Worm (Caenorhabditis elegans): ENCODE measurements around the gene nhr-4.

nhr-4 gene

ce11 chrIV:9872786-9873185 is 6.3 kb upstream of the nhr-4 start:
- TF ChIP-seq mbf-1 (tag; optimal IDR thresholded peaks at IDR 0.05) (no peak), lin-39 (tag; optimal IDR thresholded peaks at IDR 0.05) (no peak), nhr-25 (tag; optimal IDR thresholded peaks at IDR 0.05) (no peak), elt-1 (tag; optimal IDR thresholded peaks at IDR 0.05) (no peak), unc-55 (GFP tag; optimal IDR thresholded peaks at IDR 0.05) (peak; percentile 9), lin-13 (GFP tag; optimal IDR thresholded peaks at IDR 0.05) (no peak), C34F6.9 (tag; optimal IDR thresholded peaks at IDR 0.05) (peak; percentile 35), ceh-82 (tag; optimal IDR thresholded peaks at IDR 0.05) (no peak), egl-27 (tag; optimal IDR thresholded peaks at IDR 0.05) (no peak), nhr-129 (tag; optimal IDR thresholded peaks at IDR 0.05) (peak; percentile 47), skn-1 (tag; optimal IDR thresholded peaks at IDR 0.05) (peak; percentile 32), ztf-11 (tag; optimal IDR thresholded peaks at IDR 0.05) (no peak), Y55F3AM.14 (GFP tag; optimal IDR thresholded peaks at IDR 0.05) (no peak), fos-1 (tag; optimal IDR thresholded peaks at IDR 0.05) (peak; percentile 81), ztf-1 (GFP tag; conservative IDR thresholded peaks at IDR 0.05) (no peak), nhr-6 (tag; optimal IDR thresholded peaks at IDR 0.05) (no peak), blmp-1 (tag; optimal IDR thresholded peaks at IDR 0.05; ENCODE audit: insufficient read depth) (no peak), sem-4 (tag; optimal IDR thresholded peaks at IDR 0.05) (no peak), mdl-1 (tag; optimal IDR thresholded peaks at IDR 0.05) (no peak), aly-2 (tag; optimal IDR thresholded peaks at IDR 0.05) (no peak), nhr-237 (tag; optimal IDR thresholded peaks at IDR 0.05) (no peak), elt-3 (tag; optimal IDR thresholded peaks at IDR 0.05) (no peak), F13H6.1 (tag; optimal IDR thresholded peaks at IDR 0.05) (peak; percentile 36), R02D3.7 (tag; optimal IDR thresholded peaks at IDR 0.05) (no peak), nhr-77 (tag; optimal IDR thresholded peaks at IDR 0.05) (no peak), zag-1 (tag; optimal IDR thresholded peaks at IDR 0.05) (peak; percentile 57), unc-39 (tag; optimal IDR thresholded peaks at IDR 0.05) (no peak), sma-9 (GFP tag; optimal IDR thresholded peaks at IDR 0.05) (peak; percentile 70), sma-9 (tag; optimal IDR thresholded peaks at IDR 0.05) (no peak), ceh-16 (tag; optimal IDR thresholded peaks at IDR 0.05) (no peak), lsy-2 (tag; optimal IDR thresholded peaks at IDR 0.05) (peak in 1 of 2 experiments; percentile 34), crh-2 (tag; optimal IDR thresholded peaks at IDR 0.05) (peak; percentile 78)

- TF ChIP-seq lsy-2 (tag; optimal IDR thresholded peaks at IDR 0.05): peak in 1 of 2 experiments; percentile 56
- no peak for TF ChIP-seq lin-39 (tag; optimal IDR thresholded peaks at IDR 0.05)
- TF ChIP-seq nhr-23 (tag; optimal IDR thresholded peaks at IDR 0.05): no peak
- no peak for TF ChIP-seq mab-5 (tag; optimal IDR thresholded peaks at IDR 0.05)
- TF ChIP-seq gmeb-1 (tag; optimal IDR thresholded peaks at IDR 0.05): peak; percentile 11
- no peak for TF ChIP-seq nhr-10 (tag; optimal IDR thresholded peaks at IDR 0.05)
- TF ChIP-seq zag-1 (tag; optimal IDR thresholded peaks at IDR 0.05): no peak
- no peak for TF ChIP-seq unc-39 (tag; optimal IDR thresholded peaks at IDR 0.05)
- TF ChIP-seq elt-3 (tag; optimal IDR thresholded peaks at IDR 0.05): no peak
- no peak for TF ChIP-seq peb-1 (tag; optimal IDR thresholded peaks at IDR 0.05)
- no peak for TF ChIP-seq R02D3.7 (tag; optimal IDR thresholded peaks at IDR 0.05)
- TF ChIP-seq ceh-16 (tag; optimal IDR thresholded peaks at IDR 0.05): peak; percentile 61
- no peak for TF ChIP-seq ZK546.5 (tag; optimal IDR thresholded peaks at IDR 0.05)
- TF ChIP-seq unc-62 (GFP tag; optimal IDR thresholded peaks at IDR 0.05): no peak
- TF ChIP-seq nhr-77 (tag; optimal IDR thresholded peaks at IDR 0.05): no peak
- no peak for TF ChIP-seq dmd-4 (tag; optimal IDR thresholded peaks at IDR 0.05)
- TF ChIP-seq snpc-4 (tag; optimal IDR thresholded peaks at IDR 0.05): no peak
- TF ChIP-seq aly-2 (tag; optimal IDR thresholded peaks at IDR 0.05): no peak
- TF ChIP-seq lin-11 (tag; optimal IDR thresholded peaks at IDR 0.05): no peak
- TF ChIP-seq crh-2 (tag; optimal IDR thresholded peaks at IDR 0.05): peak; percentile 90
- no peak for TF ChIP-seq sem-4 (tag; optimal IDR thresholded peaks at IDR 0.05)
- no peak for TF ChIP-seq skn-1 (tag; optimal IDR thresholded peaks at IDR 0.05)
- peak in 1 of 2 experiments; percentile 23 for TF ChIP-seq mdl-1 (tag; optimal IDR thresholded peaks at IDR 0.05)
- TF ChIP-seq ceh-82 (tag; optimal IDR thresholded peaks at IDR 0.05): no peak
- peak; percentile 78 for TF ChIP-seq nhr-129 (tag; optimal IDR thresholded peaks at IDR 0.05)
- TF ChIP-seq blmp-1 (tag; optimal IDR thresholded peaks at IDR 0.05; ENCODE audit: insufficient read depth): peak; percentile 14
- peak; percentile 36 for TF ChIP-seq ama-1 (optimal IDR thresholded peaks at IDR 0.05)
- TF ChIP-seq nhr-12 (tag; optimal IDR thresholded peaks at IDR 0.05): no peak
- TF ChIP-seq ztf-1 (GFP tag; conservative IDR thresholded peaks at IDR 0.05): no peak
- TF ChIP-seq nhr-237 (tag; optimal IDR thresholded peaks at IDR 0.05): no peak
- TF ChIP-seq mbf-1 (tag; optimal IDR thresholded peaks at IDR 0.05): no peak
- no peak for TF ChIP-seq Y55F3AM.14 (GFP tag; optimal IDR thresholded peaks at IDR 0.05)
- TF ChIP-seq ztf-11 (tag; optimal IDR thresholded peaks at IDR 0.05): no peak
- TF ChIP-seq nhr-25 (tag; optimal IDR thresholded peaks at IDR 0.05): peak; percentile 25
- peak; percentile 54 for TF ChIP-seq nhr-6 (tag; optimal IDR thresholded peaks at IDR 0.05)
- TF ChIP-seq egl-27 (tag; optimal IDR thresholded peaks at IDR 0.05): peak; percentile 53
- peak; percentile 10 for TF ChIP-seq sma-3 (GFP tag; optimal IDR thresholded peaks at IDR 0.05)
- peak; percentile 64 for TF ChIP-seq fos-1 (tag; optimal IDR thresholded peaks at IDR 0.05)
- no peak for TF ChIP-seq elt-1 (tag; optimal IDR thresholded peaks at IDR 0.05)
- TF ChIP-seq F13H6.1 (tag; optimal IDR thresholded peaks at IDR 0.05): peak; percentile 73
- TF ChIP-seq nhr-21 (tag; optimal IDR thresholded peaks at IDR 0.05): peak; percentile 39
- TF ChIP-seq alr-1 (tag; optimal IDR thresholded peaks at IDR 0.05): no peak
- peak; percentile 61 for TF ChIP-seq C34F6.9 (tag; optimal IDR thresholded peaks at IDR 0.05)
- no peak for TF ChIP-seq ztf-4 (tag; optimal IDR thresholded peaks at IDR 0.05)
- TF ChIP-seq unc-55 (GFP tag; optimal IDR thresholded peaks at IDR 0.05): peak; percentile 69
- peak; percentile 68 for TF ChIP-seq sma-9 (GFP tag; optimal IDR thresholded peaks at IDR 0.05)
- TF ChIP-seq sma-9 (tag; optimal IDR thresholded peaks at IDR 0.05): no peak
- peak; percentile 28 for TF ChIP-seq lin-13 (GFP tag; optimal IDR thresholded peaks at IDR 0.05)
These were observed 5.3 kb upstream of the nhr-4 start for ce11 chrIV:9873837-9874236.

Data from whole organism, L2 larva.